Worm (Caenorhabditis elegans) whole organism, late embryonic: ENCODE data around the gene hlh-25.

Experiments used
- F13H6.1 ChIP-seq: sonication (generic microtip); optimal IDR thresholded peaks from 2 replicates; lab custom pipeline; 2016; ENCODE audit warnings: missing genetic modification characterization, missing compliant biosample characterization
- ahr-1 ChIP-seq: sonication (generic microtip); optimal IDR thresholded peaks from 2 replicates; lab custom pipeline; 2016; ENCODE audit warnings: missing genetic modification characterization, missing compliant biosample characterization
- ceh-19 ChIP-seq: fragments of 200-800 bp; sonication (Bioruptor generic); optimal IDR thresholded peaks from 2 replicates; lab custom pipeline; 2018; ENCODE audit warnings: mild to moderate bottlenecking, missing genetic modification characterization, missing compliant biosample characterization
- gmeb-2 ChIP-seq: sonication (generic microtip); optimal IDR thresholded peaks from 2 replicates; lab custom pipeline; 2016; ENCODE audit warnings: missing genetic modification characterization, inconsistent platforms, missing compliant biosample characterization
- lin-11 ChIP-seq: fragments of 200-800 bp; sonication (Bioruptor generic); optimal IDR thresholded peaks from 2 replicates; lab custom pipeline; 2018; ENCODE audit warnings: mild to moderate bottlenecking, missing genetic modification characterization, missing compliant biosample characterization
- mec-3 ChIP-seq: sonication (generic microtip); optimal IDR thresholded peaks from 2 replicates; lab custom pipeline; 2016; ENCODE audit warnings: borderline replicate concordance, missing genetic modification characterization, missing compliant biosample characterization
- nfya-1 ChIP-seq: sonication (generic microtip); optimal IDR thresholded peaks from 2 replicates; lab custom pipeline; 2017; ENCODE audit warnings: missing genetic modification characterization, mild to moderate bottlenecking, missing compliant biosample characterization, antibody characterized with exemption, moderate library complexity
- pqm-1 ChIP-seq: sonication (generic microtip); optimal IDR thresholded peaks from 2 replicates; lab custom pipeline; 2016; ENCODE audit warnings: missing genetic modification characterization, missing compliant biosample characterization
- rnt-1 ChIP-seq: sonication (generic microtip); optimal IDR thresholded peaks from 2 replicates; lab custom pipeline; 2016; ENCODE audit warnings: missing genetic modification characterization, missing compliant biosample characterization
- unc-86 ChIP-seq: sonication (generic microtip); optimal IDR thresholded peaks from 2 replicates; lab custom pipeline; 2016; ENCODE audit warnings: missing genetic modification characterization, missing compliant biosample characterization

DNA sequence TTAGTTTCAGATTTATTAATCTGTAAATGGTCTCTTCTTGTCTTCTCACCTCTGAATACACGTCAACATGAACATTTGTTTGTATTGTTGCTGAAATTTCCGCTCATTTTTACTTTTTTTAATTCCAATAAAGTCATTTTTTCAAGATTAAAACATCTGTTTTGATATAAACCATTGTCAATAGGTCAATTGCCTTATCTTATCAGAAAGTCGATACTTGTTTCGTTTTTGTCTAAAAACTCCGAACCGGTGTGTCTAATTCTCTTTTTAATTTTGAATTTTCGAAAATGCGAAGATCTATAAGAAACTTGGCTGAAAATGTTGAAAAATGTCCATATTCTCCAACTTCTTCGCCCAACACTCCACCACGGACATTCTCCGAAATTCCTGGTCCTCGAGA lies 31.3 kb upstream of the hlh-25 start, which contains the start of gene cyp-44A1:
- TF ChIP-seq nfya-1 (tag; lab: Kevin White, UChicago): no peak
- no peak for TF ChIP-seq gmeb-2
- TF ChIP-seq pqm-1: no peak
- TF ChIP-seq ahr-1: no peak
- no peak for TF ChIP-seq mec-3
- TF ChIP-seq rnt-1 (tag; lab: Kevin White, UChicago): no peak
- TF ChIP-seq unc-86 (tag; lab: Kevin White, UChicago): no peak
- no peak for TF ChIP-seq ceh-19 (GFP tag; lab: Kevin White, UChicago)
- no peak for TF ChIP-seq F13H6.1 (tag; lab: Kevin White, UChicago)
- TF ChIP-seq lin-11 (tag; lab: Kevin White, UChicago): no peak
